Fruit fly (Drosophila melanogaster): ENCODE measurements around the gene CG13685.

CG13685 gene

DNA sequence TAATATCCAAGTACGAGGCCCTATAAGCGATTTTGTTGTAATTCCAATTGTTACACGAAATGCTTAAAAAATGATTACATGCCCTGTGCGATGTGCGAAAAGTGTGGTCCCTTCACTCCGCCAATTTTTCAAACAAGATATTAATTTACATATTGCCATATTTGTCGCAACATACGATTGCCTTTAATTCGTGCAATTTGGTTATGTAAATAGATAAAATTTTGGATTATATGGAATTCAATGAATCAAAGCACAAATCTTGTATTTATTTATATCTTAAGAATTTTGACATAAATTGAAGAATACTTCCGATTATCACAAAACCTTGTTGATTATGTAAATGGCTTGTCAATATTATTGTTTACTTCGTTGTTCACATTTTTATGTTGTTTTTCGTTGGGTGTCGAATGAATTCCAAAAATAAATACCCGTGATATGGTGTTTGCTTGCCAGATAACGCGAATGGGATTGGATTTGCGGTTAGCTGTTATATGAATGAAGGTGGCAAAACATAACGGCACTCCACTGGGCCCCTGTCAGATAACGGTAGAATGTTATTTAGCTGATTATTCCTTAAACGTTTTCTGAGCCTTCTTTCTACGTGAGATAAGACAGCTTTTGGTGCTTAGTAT lies 35.0 kb downstream of the CG13685 start (continued):
- TF ChIP-seq CG15514 (GFP tag; optimal IDR thresholded peaks at IDR 0.05): no peak
- TF ChIP-seq CG7745 (tag; optimal IDR thresholded peaks at IDR 0.05): no peak
- peak; percentile 86 for TF ChIP-seq Med (GFP tag)
- no peak for TF ChIP-seq CG10431 (GFP tag; optimal IDR thresholded peaks at IDR 0.05)
- TF ChIP-seq rib (GFP tag; IDR thresholded peaks at IDR 0.05): peak; percentile 10; the same call in 1 of the 2 replicates
- TF ChIP-seq corto (GFP tag; optimal IDR thresholded peaks at IDR 0.05): no peak
- TF ChIP-seq chinmo (GFP tag; IDR thresholded peaks at IDR 0.05; ENCODE audit: partially characterized antibody): no peak
- TF ChIP-seq zfh1 (GFP tag; IDR thresholded peaks at IDR 0.05): no peak
- TF ChIP-seq CkIIα-i1 (GFP tag; IDR thresholded peaks at IDR 0.05): no peak
- TF ChIP-seq Dfd (GFP tag; optimal IDR thresholded peaks at IDR 0.05): no peak
- no peak for TF ChIP-seq CG10274 (GFP tag; optimal IDR thresholded peaks at IDR 0.05)
- peak; percentile 80 for TF ChIP-seq CG3163 (GFP tag; optimal IDR thresholded peaks at IDR 0.05)
- TF ChIP-seq caup (GFP tag; optimal IDR thresholded peaks at IDR 0.05; ENCODE audit: severe bottlenecking): peak; percentile 75
- TF ChIP-seq CG18599 (GFP tag; optimal IDR thresholded peaks at IDR 0.05): no peak
- no peak for TF ChIP-seq abd-A (tag; optimal IDR thresholded peaks at IDR 0.05)
- no peak for TF ChIP-seq h (optimal IDR thresholded peaks at IDR 0.05)
- TF ChIP-seq wdn (GFP tag; IDR thresholded peaks at IDR 0.05): no peak
- TF ChIP-seq crol (GFP tag; IDR thresholded peaks at IDR 0.05): no peak
- TF ChIP-seq CG12769 (tag; optimal IDR thresholded peaks at IDR 0.05): peak; percentile 62
- TF ChIP-seq CG6689 (GFP tag; IDR thresholded peaks at IDR 0.05): no peak
- TF ChIP-seq H15 (GFP tag; IDR thresholded peaks at IDR 0.05): no peak
- no peak for TF ChIP-seq CG12942 (GFP tag; optimal IDR thresholded peaks at IDR 0.05)
- peak; percentile 31 for TF ChIP-seq CG15696 (tag; optimal IDR thresholded peaks at IDR 0.05)
- TF ChIP-seq CG12104 (GFP tag; optimal IDR thresholded peaks at IDR 0.05): no peak
- peak; percentile 54 for TF ChIP-seq wek (GFP tag; optimal IDR thresholded peaks at IDR 0.05)
- TF ChIP-seq CG43689 (GFP tag; IDR thresholded peaks at IDR 0.05): no peak
- TF ChIP-seq CG6175 (GFP tag; IDR thresholded peaks at IDR 0.05): no peak
- no peak for TF ChIP-seq jing (GFP tag; optimal IDR thresholded peaks at IDR 0.05)
- TF ChIP-seq Sry-δ (GFP tag; optimal IDR thresholded peaks at IDR 0.05): no peak
- TF ChIP-seq CoRest (tag; optimal IDR thresholded peaks at IDR 0.05): no peak
- no peak for TF ChIP-seq CG7372 (GFP tag; IDR thresholded peaks at IDR 0.05)
- no peak for TF ChIP-seq bowl (GFP tag; IDR thresholded peaks at IDR 0.05)
- no peak for TF ChIP-seq CG4424 (GFP tag; optimal IDR thresholded peaks at IDR 0.05)
- TF ChIP-seq CG7357 (GFP tag; IDR thresholded peaks at IDR 0.05): no peak
- no peak for TF ChIP-seq peb (GFP tag; IDR thresholded peaks at IDR 0.05)
- no peak for TF ChIP-seq CG6683 (GFP tag; optimal IDR thresholded peaks at IDR 0.05)
- no peak for TF ChIP-seq emc (GFP tag; optimal IDR thresholded peaks at IDR 0.05)
- TF ChIP-seq chm (GFP tag; IDR thresholded peaks at IDR 0.05): no peak
- TF ChIP-seq Neu2 (GFP tag; optimal IDR thresholded peaks at IDR 0.05; ENCODE audit: borderline replicate concordance): no peak
- no peak for TF ChIP-seq CG10979 (tag; optimal IDR thresholded peaks at IDR 0.05)
- no peak for TF ChIP-seq Ssrp (tag; optimal IDR thresholded peaks at IDR 0.05)
- no peak for TF ChIP-seq Doc3 (GFP tag; IDR thresholded peaks at IDR 0.05; ENCODE audit: partially characterized antibody)
- no peak for TF ChIP-seq Side (GFP tag; optimal IDR thresholded peaks at IDR 0.05)
- no peak for TF ChIP-seq repo (GFP tag; optimal IDR thresholded peaks at IDR 0.05)
- no peak for TF ChIP-seq Drgx (GFP tag; IDR thresholded peaks at IDR 0.05)
- no peak for TF ChIP-seq D (optimal IDR thresholded peaks at IDR 0.05)
- no peak for TF ChIP-seq D (GFP tag; optimal IDR thresholded peaks at IDR 0.05)
- no peak for TF ChIP-seq vfl (GFP tag; optimal IDR thresholded peaks at IDR 0.05)
- TF ChIP-seq tin (GFP tag; optimal IDR thresholded peaks at IDR 0.05): no peak
- TF ChIP-seq bcd (GFP tag; optimal IDR thresholded peaks at IDR 0.05): no peak
- no peak for TF ChIP-seq CG1024 (GFP tag; IDR thresholded peaks at IDR 0.05)
- TF ChIP-seq trh (GFP tag; optimal IDR thresholded peaks at IDR 0.05): peak; percentile 2
